Worm (Caenorhabditis elegans) whole organism, young adult: ENCODE measurements around the gene R03D7.15.

Experiments
- B0019.2 ChIP-seq: fragments of 200-800 bp; sonication (Bioruptor generic); conservative IDR thresholded peaks from 2 replicates; pipeline ENCODE4 v1.3.6; 2022; ENCODE audit warnings: missing genetic modification reagents, missing genetic modification characterization, missing compliant biosample characterization
- F22D6.2 ChIP-seq: sonication (generic microtip); optimal IDR thresholded peaks from 2 replicates; lab custom pipeline; 2016; ENCODE audit warnings: mild to moderate bottlenecking, missing genetic modification characterization, missing compliant biosample characterization
- T07F8.4 ChIP-seq: sonication (generic microtip); optimal IDR thresholded peaks from 2 replicates; lab custom pipeline; 2016; ENCODE audit warnings: mild to moderate bottlenecking, missing genetic modification characterization, moderate library complexity, missing compliant biosample characterization
- Y53F4B.3 ChIP-seq: fragments of 200-800 bp; sonication (Bioruptor generic); IDR thresholded peaks from 2 replicates; pipeline ENCODE4 v1.3.6; 2022; ENCODE audit warnings: missing genetic modification reagents, missing genetic modification characterization, missing compliant biosample characterization
- aptf-2 ChIP-seq: fragments of 200-800 bp; sonication (Bioruptor generic); conservative IDR thresholded peaks from 2 replicates; pipeline ENCODE4 v1.3.6; 2022; ENCODE audit warnings: missing genetic modification reagents, missing genetic modification characterization, missing compliant biosample characterization
- athp-1 ChIP-seq: sonication (generic microtip); optimal IDR thresholded peaks from 2 replicates; lab custom pipeline; 2017; ENCODE audit warnings: mild to moderate bottlenecking, missing genetic modification characterization, missing compliant biosample characterization
- attf-6 ChIP-seq: fragments of 200-800 bp; sonication (Bioruptor generic); IDR thresholded peaks from 2 replicates; pipeline ENCODE4 v1.3.6; 2022; ENCODE audit warnings: missing genetic modification reagents, missing genetic modification characterization, missing compliant biosample characterization
- cebp-1 ChIP-seq, 2 experiments: fragments of 200-800 bp in 1 of 2; sonication (Bioruptor generic) in 1 of 2; sonication (generic microtip) in 1 of 2; IDR thresholded peaks in 1 of 2; optimal IDR thresholded peaks in 1 of 2; 2 replicates each; pipeline versions ENCODE4 v1.3.6 to Lab custom; 2017 to 2022; ENCODE audit warnings: missing compliant biosample characterization in 2 of 2, missing genetic modification characterization in 2 of 2, mild to moderate bottlenecking in 1 of 2, missing genetic modification reagents in 1 of 2, moderate library complexity in 1 of 2
- ceh-27 ChIP-seq: fragments of 200-800 bp; sonication (Bioruptor generic); optimal IDR thresholded peaks from 2 replicates; lab custom pipeline; 2018; ENCODE audit warnings: mild to moderate bottlenecking, missing genetic modification characterization, moderate library complexity, missing compliant biosample characterization
- ceh-58 ChIP-seq: fragments of 200-800 bp; sonication (Bioruptor generic); IDR thresholded peaks from 2 replicates; pipeline ENCODE4 v1.3.6; 2022; ENCODE audit warnings: missing genetic modification characterization, missing compliant biosample characterization
- ceh-91 ChIP-seq: fragments of 200-800 bp; sonication (Bioruptor generic); IDR thresholded peaks from 2 replicates; pipeline ENCODE4 v1.3.6; 2022; ENCODE audit warnings: missing genetic modification reagents, missing genetic modification characterization, missing compliant biosample characterization
- dox-1 ChIP-seq: fragments of 200-800 bp; sonication (Bioruptor generic); IDR thresholded peaks from 2 replicates; pipeline ENCODE4 v1.3.6; 2022; ENCODE audit warnings: missing genetic modification reagents, missing genetic modification characterization, missing compliant biosample characterization
- dpff-1 ChIP-seq: sonication (generic microtip); optimal IDR thresholded peaks from 2 replicates; lab custom pipeline; 2017; ENCODE audit warnings: mild to moderate bottlenecking, missing genetic modification characterization, missing compliant biosample characterization
- egl-44 ChIP-seq: fragments of 200-800 bp; sonication (Bioruptor generic); IDR thresholded peaks from 2 replicates; pipeline ENCODE4 v1.3.6; 2022; ENCODE audit warnings: missing genetic modification reagents, missing genetic modification characterization, missing compliant biosample characterization
- fkh-3 ChIP-seq: sonication (generic microtip); optimal IDR thresholded peaks from 2 replicates; lab custom pipeline; 2016; ENCODE audit warnings: mild to moderate bottlenecking, missing genetic modification characterization, missing compliant biosample characterization
- hsf-1 ChIP-seq: fragments of 200-800 bp; sonication (Bioruptor generic); IDR thresholded peaks from 2 replicates; pipeline ENCODE4 v1.3.6; 2022; ENCODE audit warnings: missing genetic modification reagents, missing genetic modification characterization, missing compliant biosample characterization
- let-526 ChIP-seq: fragments of 200-800 bp; sonication (Bioruptor generic); IDR thresholded peaks from 2 replicates; pipeline ENCODE4 v1.3.6; 2022; ENCODE audit warnings: missing genetic modification reagents, missing genetic modification characterization, missing compliant biosample characterization
- let-607 ChIP-seq, 2 experiments: fragments of 200-800 bp in 1 of 2; sonication (Bioruptor generic) in 1 of 2; sonication (generic microtip) in 1 of 2; optimal IDR thresholded peaks; 2 replicates each; lab custom pipeline; 2016 to 2018; ENCODE audit warnings: mild to moderate bottlenecking in 2 of 2, missing compliant biosample characterization in 2 of 2, missing genetic modification characterization in 2 of 2, moderate library complexity in 2 of 2, missing genotype in 1 of 2
- lin-26 ChIP-seq: fragments of 200-800 bp; sonication (Bioruptor generic); IDR thresholded peaks from 2 replicates; pipeline ENCODE4 v1.3.6; 2022; ENCODE audit warnings: missing genetic modification reagents, missing genetic modification characterization, missing compliant biosample characterization
- lin-35 ChIP-seq, 3 experiments: fragments of 150-350 bp in 2 of 3; sonication (generic microtip) in 1 of 3; optimal IDR thresholded peaks; 2 replicates each; lab custom pipeline; 2014 to 2018; ENCODE audit warnings: missing biosample characterization in 3 of 3, missing genetic modification characterization in 3 of 3, missing genetic modification reagents in 3 of 3
- lir-1 ChIP-seq: fragments of 200-800 bp; sonication (Bioruptor generic); conservative IDR thresholded peaks from 2 replicates; pipeline ENCODE4 v1.3.6; 2022; ENCODE audit warnings: missing genetic modification reagents, missing genetic modification characterization, missing compliant biosample characterization
- lsl-1 ChIP-seq: fragments of 200-800 bp; sonication (Bioruptor generic); optimal IDR thresholded peaks from 2 replicates; lab custom pipeline; 2018; ENCODE audit warnings: mild to moderate bottlenecking, missing genetic modification characterization, moderate library complexity, missing compliant biosample characterization
- madf-10 ChIP-seq: sonication (generic microtip); optimal IDR thresholded peaks from 2 replicates; lab custom pipeline; 2016; ENCODE audit warnings: mild to moderate bottlenecking, missing genetic modification characterization, missing compliant biosample characterization
- madf-6 ChIP-seq: fragments of 200-800 bp; sonication (Bioruptor generic); IDR thresholded peaks from 2 replicates; pipeline ENCODE4 v1.3.6; 2022; ENCODE audit warnings: missing genetic modification reagents, missing genetic modification characterization, missing compliant biosample characterization
- mes-4 ChIP-seq: sonication (generic microtip); optimal IDR thresholded peaks from 2 replicates; lab custom pipeline; 2016; ENCODE audit warnings: missing genotype, missing genetic modification characterization, missing compliant biosample characterization
- mxl-1 ChIP-seq: sonication (generic microtip); optimal IDR thresholded peaks from 2 replicates; lab custom pipeline; 2016; ENCODE audit warnings: missing genetic modification characterization, missing compliant biosample characterization
- nfyb-1 ChIP-seq: fragments of 200-800 bp; sonication (Bioruptor generic); IDR thresholded peaks from 2 replicates; pipeline ENCODE4 v1.3.6; 2022; ENCODE audit warnings: missing genetic modification reagents, missing genetic modification characterization, missing compliant biosample characterization
- nhr-90 ChIP-seq: sonication (generic microtip); optimal IDR thresholded peaks from 2 replicates; lab custom pipeline; 2016; ENCODE audit warnings: missing genotype, mild to moderate bottlenecking, missing genetic modification characterization, missing compliant biosample characterization
- rcor-1 ChIP-seq: fragments of 200-800 bp; sonication (Bioruptor generic); IDR thresholded peaks from 2 replicates; pipeline ENCODE4 v1.3.6; 2022; ENCODE audit warnings: missing genetic modification reagents, missing genetic modification characterization, missing compliant biosample characterization
- rec-8 ChIP-seq, 2 experiments: sonication (generic microtip); optimal IDR thresholded peaks; 2 replicates each; lab custom pipeline; 2016; ENCODE audit warnings: mild to moderate bottlenecking in 2 of 2, missing genetic modification characterization in 2 of 2, missing genetic modification reagents in 2 of 2, missing genotype in 2 of 2, missing biosample characterization in 1 of 2, missing compliant biosample characterization in 1 of 2, moderate library complexity in 1 of 2
- snpc-1.1 ChIP-seq: sonication (generic microtip); optimal IDR thresholded peaks from 2 replicates; lab custom pipeline; 2017; ENCODE audit warnings: missing genetic modification characterization, mild to moderate bottlenecking, missing compliant biosample characterization, antibody characterized with exemption, moderate library complexity, missing genotype, missing genetic modification reagents; ENCODE audit not compliant: insufficient read depth
- snpc-1.3 ChIP-seq: sonication (generic microtip); optimal IDR thresholded peaks from 2 replicates; lab custom pipeline; 2017; ENCODE audit warnings: missing genetic modification characterization, mild to moderate bottlenecking, missing compliant biosample characterization, antibody characterized with exemption, moderate library complexity, missing genotype, missing genetic modification reagents; ENCODE audit not compliant: insufficient read depth
- snpc-3.4 ChIP-seq: sonication (generic microtip); optimal IDR thresholded peaks from 2 replicates; lab custom pipeline; 2017; ENCODE audit warnings: missing genetic modification characterization, mild to moderate bottlenecking, missing compliant biosample characterization, antibody characterized with exemption, moderate library complexity, missing genotype, missing genetic modification reagents
- tbp1 ChIP-seq: fragments of 200-800 bp; sonication (Bioruptor generic); optimal IDR thresholded peaks from 2 replicates; lab custom pipeline; 2018; ENCODE audit warnings: mild to moderate bottlenecking, missing genetic modification characterization, missing compliant biosample characterization
- tlf-1 ChIP-seq: fragments of 200-800 bp; sonication (Bioruptor generic); optimal IDR thresholded peaks from 2 replicates; lab custom pipeline; 2018; ENCODE audit warnings: mild to moderate bottlenecking, missing genetic modification characterization, missing compliant biosample characterization
- ztf-18 ChIP-seq: sonication (generic microtip); optimal IDR thresholded peaks from 2 replicates; lab custom pipeline; 2016; ENCODE audit warnings: missing genotype, mild to moderate bottlenecking, missing genetic modification characterization, missing compliant biosample characterization
- ztf-26 ChIP-seq: sonication (generic microtip); optimal IDR thresholded peaks from 2 replicates; lab custom pipeline; 2017; ENCODE audit warnings: missing genetic modification characterization, missing compliant biosample characterization

Gene R03D7.15

DNA sequence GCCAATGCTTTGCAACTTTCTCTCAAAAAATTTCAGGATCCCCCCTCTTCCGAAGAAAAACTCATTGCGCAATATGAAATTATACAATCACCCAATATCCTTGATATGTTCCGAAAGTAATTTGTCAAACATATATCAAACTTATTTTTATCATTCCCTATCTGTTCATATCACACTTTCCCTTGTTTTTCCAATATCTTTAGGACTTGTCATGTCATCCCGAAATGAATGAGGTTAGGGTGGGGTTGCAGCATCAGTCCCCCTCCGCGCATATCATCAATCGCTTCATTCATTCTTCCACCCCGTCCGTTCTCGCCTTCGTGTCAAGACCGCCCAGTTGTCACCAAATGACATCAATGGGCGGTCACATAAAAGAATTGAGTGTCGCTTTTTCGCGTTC is 17.7 kb downstream of the R03D7.15 start:
- no peak for TF ChIP-seq snpc-3.4
- no peak for TF ChIP-seq snpc-1.1
- no peak for TF ChIP-seq rec-8 (tag; optimal IDR thresholded peaks at IDR 0.05; lab: Kevin White, UChicago)
- no peak for TF ChIP-seq let-526 (GFP tag; lab: Robert Waterston, UW)
- no peak for TF ChIP-seq egl-44 (GFP tag; lab: Robert Waterston, UW)
- no peak for TF ChIP-seq mes-4 (tag; lab: Kevin White, UChicago)

DNA sequence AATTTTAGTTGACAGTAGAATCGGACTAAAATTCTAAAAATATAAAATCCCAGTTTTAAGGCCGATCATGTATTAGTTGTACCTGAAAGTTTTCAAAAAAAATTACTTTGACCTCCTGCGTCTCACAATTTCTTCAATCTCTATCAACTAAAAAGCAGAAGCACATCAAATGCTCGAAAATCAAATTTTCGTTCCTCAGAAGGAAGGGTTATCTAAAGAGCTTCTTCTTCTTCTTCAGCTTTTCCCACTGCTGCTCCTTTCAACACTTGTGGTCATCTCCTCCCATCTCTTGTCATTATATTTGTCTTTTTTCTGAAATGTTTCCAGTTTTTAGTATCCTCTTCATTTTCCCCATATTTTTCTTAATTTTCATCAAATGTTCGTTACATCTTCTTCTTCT is 22.7 kb downstream of the R03D7.15 start:
- no peak for TF ChIP-seq athp-1 (tag; lab: Kevin White, UChicago)
- TF ChIP-seq lsl-1 (GFP tag; lab: Kevin White, UChicago): no peak
- no peak for TF ChIP-seq ceh-91 (GFP tag; lab: Robert Waterston, UW)
- TF ChIP-seq ceh-27 (GFP tag; lab: Kevin White, UChicago): no peak
- no peak for TF ChIP-seq hsf-1
- no peak for TF ChIP-seq tbp1 (GFP tag; lab: Kevin White, UChicago)
- TF ChIP-seq ztf-26 (tag; lab: Kevin White, UChicago): no peak
- no peak for TF ChIP-seq ztf-18 (tag; lab: Kevin White, UChicago)
- no peak for TF ChIP-seq lin-35 (GFP tag; optimal IDR thresholded peaks at IDR 0.05; lab: Kevin White, UChicago)
- TF ChIP-seq dpff-1 (tag; lab: Kevin White, UChicago): no peak
- TF ChIP-seq Y53F4B.3 (GFP tag; lab: Robert Waterston, UW): no peak
- TF ChIP-seq B0019.2 (GFP tag; lab: Robert Waterston, UW): no peak
- no peak for TF ChIP-seq snpc-1.3 (tag; lab: Kevin White, UChicago)
- TF ChIP-seq nfyb-1 (GFP tag; lab: Robert Waterston, UW): no peak
- TF ChIP-seq nhr-90: no peak
- no peak for TF ChIP-seq madf-6 (GFP tag; lab: Robert Waterston, UW)
- TF ChIP-seq mes-4 (tag; lab: Kevin White, UChicago): no peak
- TF ChIP-seq fkh-3: no peak
- no peak for TF ChIP-seq ceh-58
- no peak for TF ChIP-seq aptf-2 (GFP tag; lab: Robert Waterston, UW)
- TF ChIP-seq, all 124 proteins: peak for 0

DNA sequence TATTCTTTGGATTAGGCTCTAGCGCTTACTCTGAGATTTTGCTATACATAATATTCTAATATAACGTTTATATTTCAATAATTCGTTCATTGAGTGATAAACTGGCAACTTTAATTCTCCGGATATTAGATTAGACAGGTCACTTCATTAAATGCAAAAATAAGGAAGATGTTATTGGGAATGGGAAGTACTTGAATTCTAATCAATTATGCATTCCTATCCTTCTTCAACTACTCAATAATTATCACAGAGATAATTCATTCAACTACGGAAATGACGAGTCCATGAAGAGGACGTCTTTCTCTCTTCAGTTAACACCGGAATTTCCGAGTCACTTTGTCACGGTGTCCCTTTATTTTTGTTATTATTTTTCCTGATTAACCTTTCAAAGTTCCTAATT is 28.6 kb downstream of the R03D7.15 start:
- no peak for TF ChIP-seq let-607 (tag; optimal IDR thresholded peaks at IDR 0.05; lab: Kevin White, UChicago)
- TF ChIP-seq rcor-1: no peak
- no peak for TF ChIP-seq attf-6 (GFP tag; lab: Robert Waterston, UW)
- no peak for TF ChIP-seq tlf-1 (GFP tag; lab: Kevin White, UChicago)
- TF ChIP-seq madf-6 (GFP tag; lab: Robert Waterston, UW): no peak
- TF ChIP-seq T07F8.4 (tag; lab: Kevin White, UChicago): no peak
- TF ChIP-seq lin-26: no peak
- no peak for TF ChIP-seq F22D6.2 (tag; lab: Kevin White, UChicago)
- TF ChIP-seq ztf-26 (tag; lab: Kevin White, UChicago): no peak
- no peak for TF ChIP-seq lir-1 (GFP tag; lab: Robert Waterston, UW)
- no peak for TF ChIP-seq cebp-1 (GFP tag; IDR thresholded peaks at IDR 0.05; lab: Robert Waterston, UW)
- no peak for TF ChIP-seq cebp-1 (tag; optimal IDR thresholded peaks at IDR 0.05; lab: Kevin White, UChicago)
- no peak for TF ChIP-seq mxl-1
- no peak for TF ChIP-seq dox-1 (GFP tag; lab: Robert Waterston, UW)
- TF ChIP-seq madf-10 (tag; lab: Kevin White, UChicago): no peak
